Worm (Caenorhabditis elegans) whole organism, L4 larva: ENCODE results near the gene mct-4.

Experiments used
- D1046.2 ChIP-seq: fragments of 200-800 bp; sonication (Bioruptor generic); IDR thresholded peaks from 2 replicates; pipeline ENCODE4 v1.3.6; 2022; ENCODE audit warnings: missing genetic modification characterization, missing compliant biosample characterization
- F10B5.3 ChIP-seq: sonication (generic microtip); optimal IDR thresholded peaks from 2 replicates; lab custom pipeline; 2016; ENCODE audit warnings: mild to moderate bottlenecking, missing genetic modification characterization, missing compliant biosample characterization
- F26F4.8 ChIP-seq: fragments of 200-800 bp; sonication (Bioruptor generic); conservative IDR thresholded peaks from 2 replicates; pipeline ENCODE4 v1.3.6; 2022; ENCODE audit warnings: missing genetic modification characterization, missing compliant biosample characterization
- F49E8.2 ChIP-seq: sonication (generic microtip); optimal IDR thresholded peaks from 2 replicates; lab custom pipeline; 2016; ENCODE audit warnings: missing compliant biosample characterization, mild to moderate bottlenecking, missing genetic modification characterization, borderline replicate concordance
- Y75B8A.6 ChIP-seq: fragments of 200-800 bp; sonication (Bioruptor generic); IDR thresholded peaks from 2 replicates; pipeline ENCODE4 v1.3.6; 2022; ENCODE audit warnings: missing genetic modification reagents, missing genetic modification characterization, missing compliant biosample characterization
- ZK546.5 ChIP-seq, 2 experiments: sonication (generic microtip); optimal IDR thresholded peaks; 2 replicates each; lab custom pipeline; 2017; ENCODE audit warnings: missing biosample characterization in 2 of 2, missing genetic modification characterization in 2 of 2
- ama-1 ChIP-seq: fragments of 150-350 bp; optimal IDR thresholded peaks from 2 replicates; lab custom pipeline; 2014; ENCODE audit warnings: inconsistent platforms, mixed read lengths
- ceh-32 ChIP-seq: sonication (generic microtip); optimal IDR thresholded peaks from 2 replicates; lab custom pipeline; 2016; ENCODE audit warnings: mild to moderate bottlenecking, missing genetic modification characterization, missing compliant biosample characterization; ENCODE audit not compliant: poor library complexity
- ces-1 ChIP-seq: fragments of 150-350 bp; sonication (generic microtip); optimal IDR thresholded peaks from 4 replicates; lab custom pipeline; 2014; ENCODE audit warnings: missing biosample characterization, missing genetic modification reagents, missing genetic modification characterization
- ctbp-1 ChIP-seq: fragments of 200-800 bp; sonication (Bioruptor generic); IDR thresholded peaks from 2 replicates; pipeline ENCODE4 v1.3.6; 2022; ENCODE audit warnings: missing genetic modification reagents, missing genetic modification characterization, missing compliant biosample characterization
- daf-12 ChIP-seq: fragments of 150-350 bp; optimal IDR thresholded peaks from 2 replicates; lab custom pipeline; 2014; ENCODE audit warnings: missing biosample characterization, missing genetic modification reagents, missing genetic modification characterization
- daf-16 ChIP-seq, 3 experiments: sonication (generic microtip); optimal IDR thresholded peaks; 2 replicates each; lab custom pipeline; 2016 to 2017; ENCODE audit warnings: missing genetic modification characterization in 3 of 3, missing genetic modification reagents in 3 of 3, mild to moderate bottlenecking in 2 of 3, missing compliant biosample characterization in 2 of 3, missing biosample characterization in 1 of 3, moderate library complexity in 1 of 3
- daf-19 ChIP-seq: fragments of 200-800 bp; sonication (Bioruptor generic); conservative IDR thresholded peaks from 2 replicates; pipeline ENCODE4 v1.3.6; 2022; ENCODE audit warnings: missing genetic modification characterization, missing compliant biosample characterization
- dmd-6 ChIP-seq: fragments of 200-800 bp; sonication (Bioruptor generic); IDR thresholded peaks from 2 replicates; pipeline ENCODE4 v1.3.6; 2022; ENCODE audit warnings: missing genetic modification reagents, missing genetic modification characterization, missing compliant biosample characterization
- dve-1 ChIP-seq: sonication (generic microtip); optimal IDR thresholded peaks from 2 replicates; lab custom pipeline; 2017; ENCODE audit warnings: antibody characterized with exemption, mild to moderate bottlenecking, missing genetic modification characterization, missing compliant biosample characterization; ENCODE audit not compliant: insufficient read depth
- egl-43 ChIP-seq: fragments of 200-800 bp; sonication (Bioruptor generic); IDR thresholded peaks from 2 replicates; pipeline ENCODE4 v1.3.6; 2022; ENCODE audit warnings: missing genetic modification reagents, missing genetic modification characterization, missing compliant biosample characterization
- fkh-10 ChIP-seq: fragments of 150-350 bp; optimal IDR thresholded peaks from 2 replicates; lab custom pipeline; 2014; ENCODE audit warnings: missing biosample characterization, missing genetic modification reagents, missing genetic modification characterization
- hlh-30 ChIP-seq: sonication (generic microtip); optimal IDR thresholded peaks from 2 replicates; lab custom pipeline; 2017; ENCODE audit warnings: antibody characterized with exemption, mild to moderate bottlenecking, missing genetic modification characterization, missing compliant biosample characterization; ENCODE audit not compliant: insufficient read depth
- hmg-1.1 ChIP-seq: fragments of 200-800 bp; sonication (Bioruptor generic); IDR thresholded peaks from 2 replicates; pipeline ENCODE4 v1.3.6; 2022; ENCODE audit warnings: missing genetic modification reagents, missing genetic modification characterization, missing compliant biosample characterization
- lin-1 ChIP-seq: fragments of 200-800 bp; sonication (Bioruptor generic); IDR thresholded peaks from 2 replicates; pipeline ENCODE4 v1.3.6; 2022; ENCODE audit warnings: missing genetic modification reagents, missing genetic modification characterization, missing compliant biosample characterization
- lsy-2 ChIP-seq, 2 experiments: fragments of 150-350 bp in 1 of 2; sonication (generic microtip) in 1 of 2; optimal IDR thresholded peaks; 2 replicates each; lab custom pipeline; 2014 to 2017; ENCODE audit warnings: missing biosample characterization in 2 of 2, missing genetic modification characterization in 2 of 2
- madf-5 ChIP-seq, 2 experiments: fragments of 200-800 bp; sonication (Bioruptor generic); IDR thresholded peaks; 2 replicates each; pipeline ENCODE4 v1.3.6; 2022; ENCODE audit warnings: missing compliant biosample characterization in 2 of 2, missing genetic modification characterization in 2 of 2
- mdl-1 ChIP-seq, 2 experiments: fragments of 150-350 bp in 1 of 2; sonication (generic microtip) in 1 of 2; optimal IDR thresholded peaks; 2 replicates each; lab custom pipeline; 2014 to 2017; ENCODE audit warnings: missing biosample characterization in 2 of 2, missing genetic modification characterization in 2 of 2
- mdt-29 ChIP-seq: fragments of 200-800 bp; sonication (Bioruptor generic); IDR thresholded peaks from 2 replicates; pipeline ENCODE4 v1.3.6; 2022; ENCODE audit warnings: missing genetic modification reagents, missing genetic modification characterization, missing compliant biosample characterization
- mep-1 ChIP-seq: fragments of 150-350 bp; sonication (generic microtip); optimal IDR thresholded peaks from 3 replicates; lab custom pipeline; 2014; ENCODE audit warnings: missing biosample characterization, missing genetic modification characterization
- mxl-3 ChIP-seq: fragments of 200-800 bp; sonication (Bioruptor generic); optimal IDR thresholded peaks from 2 replicates; lab custom pipeline; 2018; ENCODE audit warnings: mild to moderate bottlenecking, missing genetic modification characterization, missing compliant biosample characterization
- nhr-11 ChIP-seq: fragments of 150-350 bp; optimal IDR thresholded peaks from 2 replicates; lab custom pipeline; 2014; ENCODE audit warnings: missing biosample characterization, missing genetic modification characterization
- nhr-111 ChIP-seq: fragments of 200-800 bp; sonication (Bioruptor generic); optimal IDR thresholded peaks from 2 replicates; lab custom pipeline; 2018; ENCODE audit warnings: mild to moderate bottlenecking, missing genetic modification characterization, missing compliant biosample characterization
- nhr-237 ChIP-seq: sonication (generic microtip); optimal IDR thresholded peaks from 2 replicates; lab custom pipeline; 2017; ENCODE audit warnings: missing biosample characterization, missing genetic modification characterization
- nhr-28 ChIP-seq: fragments of 150-350 bp; optimal IDR thresholded peaks from 2 replicates; lab custom pipeline; 2014; ENCODE audit warnings: missing biosample characterization, missing genetic modification characterization
- nhr-41 ChIP-seq: fragments of 200-800 bp; sonication (Bioruptor generic); IDR thresholded peaks from 2 replicates; pipeline ENCODE4 v1.3.6; 2022; ENCODE audit warnings: missing genetic modification reagents, missing genetic modification characterization, missing compliant biosample characterization
- nhr-42 ChIP-seq: fragments of 200-800 bp; sonication (Bioruptor generic); IDR thresholded peaks from 2 replicates; pipeline ENCODE4 v1.3.6; 2022; ENCODE audit warnings: missing genetic modification characterization, missing compliant biosample characterization
- nhr-48 ChIP-seq: sonication (generic microtip); optimal IDR thresholded peaks from 2 replicates; lab custom pipeline; 2016; ENCODE audit warnings: mild to moderate bottlenecking, missing genetic modification characterization, missing compliant biosample characterization
- nhr-6 ChIP-seq: fragments of 150-350 bp; optimal IDR thresholded peaks from 2 replicates; lab custom pipeline; 2014; ENCODE audit warnings: missing biosample characterization, missing genetic modification characterization
- nhr-76 ChIP-seq: fragments of 150-350 bp; optimal IDR thresholded peaks from 2 replicates; lab custom pipeline; 2014; ENCODE audit warnings: missing biosample characterization, missing genetic modification characterization
- nhr-77 ChIP-seq: fragments of 150-350 bp; optimal IDR thresholded peaks from 2 replicates; lab custom pipeline; 2014; ENCODE audit warnings: missing biosample characterization, missing genetic modification characterization
- pqm-1 ChIP-seq: sonication (generic microtip); optimal IDR thresholded peaks from 2 replicates; lab custom pipeline; 2017; ENCODE audit warnings: missing biosample characterization, missing genetic modification characterization
- skn-1 ChIP-seq: fragments of 150-350 bp; optimal IDR thresholded peaks from 2 replicates; lab custom pipeline; 2014; ENCODE audit warnings: missing biosample characterization, missing genetic modification characterization
- spr-1 ChIP-seq: sonication (generic microtip); optimal IDR thresholded peaks from 2 replicates; lab custom pipeline; 2016; ENCODE audit warnings: mild to moderate bottlenecking, missing genetic modification characterization, missing compliant biosample characterization
- spr-3 ChIP-seq: fragments of 200-800 bp; sonication (Bioruptor generic); optimal IDR thresholded peaks from 2 replicates; lab custom pipeline; 2018; ENCODE audit warnings: mild to moderate bottlenecking, missing genetic modification characterization, missing compliant biosample characterization
- tag-97 ChIP-seq: fragments of 200-800 bp; sonication (Bioruptor generic); IDR thresholded peaks from 2 replicates; pipeline ENCODE4 v1.3.6; 2022; ENCODE audit warnings: missing genetic modification characterization, missing compliant biosample characterization
- tra-1 ChIP-seq: fragments of 200-800 bp; sonication (Bioruptor generic); IDR thresholded peaks from 2 replicates; pipeline ENCODE4 v1.3.6; 2022; ENCODE audit warnings: missing genetic modification reagents, missing genetic modification characterization, missing compliant biosample characterization
- unc-130 ChIP-seq: sonication (generic microtip); optimal IDR thresholded peaks from 2 replicates; lab custom pipeline; 2016; ENCODE audit warnings: missing genetic modification reagents, missing genetic modification characterization, missing compliant biosample characterization
- zfp-3 ChIP-seq: fragments of 200-800 bp; sonication (Bioruptor generic); conservative IDR thresholded peaks from 2 replicates; pipeline ENCODE4 v1.3.6; 2022; ENCODE audit warnings: missing genetic modification reagents, missing genetic modification characterization, missing compliant biosample characterization
- ztf-7 ChIP-seq: fragments of 150-350 bp; optimal IDR thresholded peaks from 2 replicates; lab custom pipeline; 2014; ENCODE audit warnings: missing biosample characterization, missing genetic modification characterization

Gene mct-4

ce11 chrX:4938990-4939389 is 9.4 kb upstream of the mct-4 start:
- TF ChIP-seq nhr-6 (tag; lab: Kevin White, UChicago), result no peak
- TF ChIP-seq fkh-10, result peak; percentile 34
- TF ChIP-seq F49E8.2 (tag; lab: Kevin White, UChicago), result no peak

ce11 chrX:4932964-4933363 is 3.4 kb upstream of the mct-4 start:
- TF ChIP-seq hmg-1.1 (GFP tag; lab: Robert Waterston, UW), result 0 out of 2 replicates have a peak, but pooled peaks have one; percentile 44
- no peak for TF ChIP-seq mxl-3
- TF ChIP-seq tag-97, result no peak
- TF ChIP-seq ctbp-1 (GFP tag; lab: Robert Waterston, UW), result 0 out of 2 replicates have a peak, but pooled peaks have one; percentile 46
- no peak for TF ChIP-seq hlh-30 (tag; lab: Kevin White, UChicago)
- TF ChIP-seq lsy-2 (tag; optimal IDR thresholded peaks at IDR 0.05; lab: Kevin White, UChicago), result no peak
- peak; percentile 8 for TF ChIP-seq mep-1 (tag; lab: Kevin White, UChicago)
- no peak for TF ChIP-seq spr-1
- TF ChIP-seq ztf-7 (tag; lab: Kevin White, UChicago), result no peak
- no peak for TF ChIP-seq ceh-32 (tag; lab: Kevin White, UChicago)
- TF ChIP-seq nhr-42, result no peak

- no peak for TF ChIP-seq daf-19 (GFP tag; lab: Robert Waterston, UW)
- TF ChIP-seq ceh-32 (tag; lab: Kevin White, UChicago), result no peak
- no peak for TF ChIP-seq ces-1 (GFP tag; lab: Kevin White, UChicago)
- TF ChIP-seq ama-1 (lab: Kevin White, UChicago), result no peak
- no peak for TF ChIP-seq egl-43 (GFP tag; lab: Robert Waterston, UW)
- no peak for TF ChIP-seq daf-12 (tag; lab: Kevin White, UChicago)
- no peak for TF ChIP-seq nhr-76
- no peak for TF ChIP-seq mdl-1 (tag; optimal IDR thresholded peaks at IDR 0.05; lab: Kevin White, UChicago)
- no peak for TF ChIP-seq skn-1 (tag; lab: Kevin White, UChicago)
- TF ChIP-seq D1046.2 (GFP tag; lab: Robert Waterston, UW), result no peak
- no peak for TF ChIP-seq F10B5.3
These were observed 2.5 kb upstream of the mct-4 start for ce11 chrX:4932023-4932422.

ce11 chrX:4928118-4928517 is 1.4 kb downstream of the mct-4 start:
- TF ChIP-seq spr-3 (GFP tag; lab: Kevin White, UChicago), result no peak
- no peak for TF ChIP-seq nhr-48 (tag; lab: Kevin White, UChicago)
- no peak for TF ChIP-seq lsy-2 (tag; optimal IDR thresholded peaks at IDR 0.05; lab: Kevin White, UChicago)
- TF ChIP-seq F26F4.8, result no peak
- TF ChIP-seq F10B5.3, result no peak
- no peak for TF ChIP-seq unc-130 (GFP tag; lab: Kevin White, UChicago)
- peak; percentile 76 for TF ChIP-seq pqm-1 (tag; lab: Kevin White, UChicago)
- no peak for TF ChIP-seq fkh-10
- no peak for TF ChIP-seq mxl-3
- no peak for TF ChIP-seq madf-5 (GFP tag; IDR thresholded peaks at IDR 0.05; lab: Robert Waterston, UW)
- no peak for TF ChIP-seq nhr-237 (tag; lab: Kevin White, UChicago)
- TF ChIP-seq dmd-6 (GFP tag; lab: Robert Waterston, UW), result peak; percentile 61
- no peak for TF ChIP-seq daf-16 (GFP tag; optimal IDR thresholded peaks at IDR 0.05; lab: Kevin White, UChicago)
- TF ChIP-seq daf-16 (tag; optimal IDR thresholded peaks at IDR 0.05; lab: Kevin White, UChicago), result peak; percentile 63
- TF ChIP-seq tra-1 (GFP tag; lab: Robert Waterston, UW), result no peak
- TF ChIP-seq nhr-11 (tag; lab: Kevin White, UChicago), result no peak
- no peak for TF ChIP-seq zfp-3
- peak; percentile 42 for TF ChIP-seq dve-1
- no peak for TF ChIP-seq spr-1
- TF ChIP-seq lin-1 (GFP tag; lab: Robert Waterston, UW), result no peak
- TF ChIP-seq Y75B8A.6 (GFP tag; lab: Robert Waterston, UW), result no peak
- TF ChIP-seq nhr-42, result no peak
- no peak for TF ChIP-seq ZK546.5 (tag; optimal IDR thresholded peaks at IDR 0.05; lab: Kevin White, UChicago)
- no peak for TF ChIP-seq hmg-1.1 (GFP tag; lab: Robert Waterston, UW)
- TF ChIP-seq ama-1 (lab: Kevin White, UChicago), result no peak
- no peak for TF ChIP-seq nhr-111 (GFP tag; lab: Kevin White, UChicago)
- TF ChIP-seq daf-12 (tag; lab: Kevin White, UChicago), result no peak
- TF ChIP-seq nhr-28 (tag; lab: Kevin White, UChicago), result peak; percentile 10
- TF ChIP-seq nhr-41 (GFP tag; lab: Robert Waterston, UW), result no peak
- no peak for TF ChIP-seq nhr-77
- no peak for TF ChIP-seq mdt-29 (GFP tag; lab: Robert Waterston, UW)
